Fruit fly (Drosophila melanogaster) whole organism: ENCODE results near the gene flfl.

Source experiments
- EcR ChIP-seq, 2 experiments: fragments of >200 bp; optimal IDR thresholded peaks; 2 replicates each; lab custom pipeline; 2017; ENCODE audit warnings: missing biosample characterization in 2 of 2, missing genetic modification characterization in 2 of 2, missing genetic modification reagents in 2 of 2
- pan ChIP-seq: fragments of >200 bp; optimal IDR thresholded peaks from 2 replicates; lab custom pipeline; 2017
- psq ChIP-seq: fragments of >200 bp; optimal IDR thresholded peaks from 2 replicates; lab custom pipeline; 2017
- usp ChIP-seq: fragments of >200 bp; optimal IDR thresholded peaks from 2 replicates; lab custom pipeline; 2017; ENCODE audit warnings: missing biosample characterization, missing genetic modification characterization, mixed read lengths

DNA sequence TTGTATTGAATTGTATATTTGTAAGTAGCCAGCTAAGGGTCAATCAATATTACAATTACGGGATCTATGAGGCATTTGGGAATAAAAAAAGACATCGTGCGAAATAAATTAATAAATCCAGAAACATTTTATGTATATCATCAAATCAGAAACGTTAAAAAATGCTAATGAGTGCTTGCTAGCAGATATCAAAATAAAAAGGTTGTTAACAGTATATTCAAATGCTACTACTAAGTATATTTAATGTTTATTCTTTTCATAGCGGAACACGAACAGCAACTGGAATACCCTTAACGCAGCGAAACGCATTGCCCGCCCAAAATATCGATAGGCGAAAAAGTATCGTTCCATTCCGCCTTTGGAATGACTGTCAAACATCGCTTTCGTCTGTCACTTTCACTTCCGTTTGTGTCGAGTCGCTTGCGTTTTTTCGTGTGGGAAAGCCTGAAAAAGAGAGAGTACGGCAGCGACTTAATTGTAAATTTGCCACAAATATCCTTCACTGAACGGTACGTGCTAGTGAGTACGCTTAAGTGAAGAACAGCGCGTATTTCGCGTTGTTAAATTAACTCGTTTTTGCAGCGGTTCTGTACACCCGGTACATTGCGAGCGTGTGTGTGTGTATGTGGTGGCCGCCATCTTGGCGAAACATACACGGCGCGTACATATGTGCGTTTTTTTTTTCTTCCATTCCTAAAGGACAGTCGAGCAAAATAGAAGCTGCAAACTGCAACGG, 22.6 kb upstream of the flfl start, which contains the start of gene B52:
- TF ChIP-seq pan (lab: Kevin White, UChicago) = no peak
- TF ChIP-seq psq (lab: Kevin White, UChicago) = no peak
- TF ChIP-seq usp (GFP tag; lab: Kevin White, UChicago) = no peak
- TF ChIP-seq EcR (GFP tag; optimal IDR thresholded peaks at IDR 0.05; lab: Kevin White, UChicago) = no peak
